Worm (Caenorhabditis elegans) whole organism, mixed stage, embryonic: ENCODE measurements around the gene F21C10.9.

Source experiments
- bed-3 ChIP-seq: fragments of 200-800 bp; sonication (Bioruptor generic); optimal IDR thresholded peaks from 3 replicates; lab custom pipeline; 2018; ENCODE audit warnings: mild to moderate bottlenecking, missing genetic modification characterization, moderate library complexity, missing compliant biosample characterization
- blmp-1 ChIP-seq: fragments of 150-350 bp; optimal IDR thresholded peaks from 2 replicates; lab custom pipeline; 2014; ENCODE audit warnings: missing biosample characterization, missing genetic modification characterization
- elt-1 ChIP-seq: sonication (generic microtip); optimal IDR thresholded peaks from 2 replicates; lab custom pipeline; 2017; ENCODE audit warnings: missing genetic modification characterization, mild to moderate bottlenecking, missing compliant biosample characterization, antibody characterized with exemption, moderate library complexity, borderline replicate concordance; ENCODE audit not compliant: insufficient read depth
- elt-3 ChIP-seq: fragments of 150-350 bp; optimal IDR thresholded peaks from 2 replicates; lab custom pipeline; 2014; ENCODE audit warnings: missing biosample characterization, missing genetic modification characterization
- nhr-28 ChIP-seq: fragments of 150-350 bp; optimal IDR thresholded peaks from 2 replicates; lab custom pipeline; 2014; ENCODE audit warnings: missing biosample characterization, missing genetic modification characterization
- nhr-76 ChIP-seq: sonication (generic microtip); optimal IDR thresholded peaks from 2 replicates; lab custom pipeline; 2017; ENCODE audit warnings: missing biosample characterization, missing genetic modification characterization
- pha-4 ChIP-seq: fragments of 150-350 bp; optimal IDR thresholded peaks from 2 replicates; lab custom pipeline; 2018; ENCODE audit warnings: missing biosample characterization, missing genetic modification reagents, missing genetic modification characterization
- unc-39 ChIP-seq: fragments of 150-350 bp; optimal IDR thresholded peaks from 2 replicates; lab custom pipeline; 2014; ENCODE audit warnings: missing biosample characterization, missing genetic modification characterization
- unc-62 ChIP-seq: fragments of 150-350 bp; optimal IDR thresholded peaks from 2 replicates; lab custom pipeline; 2014; ENCODE audit warnings: missing biosample characterization, missing genetic modification reagents, missing genetic modification characterization
- ztf-11 ChIP-seq: fragments of 150-350 bp; optimal IDR thresholded peaks from 2 replicates; lab custom pipeline; 2014; ENCODE audit warnings: missing biosample characterization, missing genetic modification characterization

DNA sequence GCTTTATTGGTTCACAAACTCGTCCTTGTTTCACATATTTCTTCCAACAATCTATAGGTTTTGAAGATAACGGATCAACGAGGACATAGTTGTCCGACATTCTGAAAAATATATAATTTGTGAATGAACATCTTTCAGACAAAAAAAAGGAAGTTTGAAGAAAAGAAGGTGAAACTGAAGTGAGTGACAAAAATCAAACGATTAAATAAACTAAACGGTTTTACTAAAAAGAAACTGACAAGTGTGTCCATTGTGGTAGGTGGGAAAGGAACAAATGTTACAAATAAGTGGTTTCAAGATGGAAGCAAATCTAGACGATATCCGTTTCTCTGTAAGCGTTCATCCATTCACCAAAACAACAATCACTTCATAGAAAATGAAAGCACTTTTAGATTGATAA is 36.2 kb downstream of the F21C10.9 start, which contains the start of gene C25E10.12:
- TF ChIP-seq elt-3 (no peak), elt-1 (no peak), nhr-28 (no peak), blmp-1 (tag; lab: Kevin White, UChicago) (no peak), unc-39 (no peak), pha-4 (tag; lab: Kevin White, UChicago) (no peak), bed-3 (no peak), nhr-76 (tag; lab: Kevin White, UChicago) (no peak), ztf-11 (tag; lab: Kevin White, UChicago) (no peak), unc-62 (GFP tag; lab: Kevin White, UChicago) (no peak)
